Worm (Caenorhabditis elegans) whole organism, L4 larva: ENCODE results near the gene F59A7.2.

Experiments
- F49E8.2 ChIP-seq: sonication (generic microtip); optimal IDR thresholded peaks from 2 replicates; lab custom pipeline; 2016; ENCODE audit warnings: missing compliant biosample characterization, mild to moderate bottlenecking, missing genetic modification characterization, borderline replicate concordance
- Y105C5A.15 ChIP-seq: fragments of 200-800 bp; sonication (Bioruptor generic); IDR thresholded peaks from 2 replicates; pipeline ENCODE4 v1.3.6; 2022; ENCODE audit warnings: missing genetic modification characterization, missing compliant biosample characterization
- ceh-28 ChIP-seq: fragments of 150-350 bp; optimal IDR thresholded peaks from 2 replicates; lab custom pipeline; 2014; ENCODE audit warnings: missing biosample characterization, missing genetic modification reagents, missing genetic modification characterization
- ceh-82 ChIP-seq: sonication (generic microtip); optimal IDR thresholded peaks from 2 replicates; lab custom pipeline; 2017; ENCODE audit warnings: missing biosample characterization, missing genetic modification characterization
- fos-1 ChIP-seq: fragments of 150-350 bp; optimal IDR thresholded peaks from 2 replicates; lab custom pipeline; 2014; ENCODE audit warnings: missing biosample characterization, missing genetic modification characterization
- lin-15B ChIP-seq: fragments of 150-350 bp; sonication (generic microtip); optimal IDR thresholded peaks from 3 replicates; lab custom pipeline; 2014; ENCODE audit warnings: missing biosample characterization, missing genetic modification characterization
- lin-29 ChIP-seq: fragments of 200-800 bp; sonication (Bioruptor generic); IDR thresholded peaks from 2 replicates; pipeline ENCODE4 v1.3.6; 2022; ENCODE audit warnings: missing genetic modification reagents, missing genetic modification characterization, missing compliant biosample characterization
- lin-39 ChIP-seq: fragments of 150-350 bp; optimal IDR thresholded peaks from 2 replicates; lab custom pipeline; 2014; ENCODE audit warnings: missing biosample characterization, missing genetic modification reagents, missing genetic modification characterization
- mxl-2 ChIP-seq: fragments of 200-800 bp; sonication (Bioruptor generic); conservative IDR thresholded peaks from 2 replicates; pipeline ENCODE4 v1.3.6; 2022; ENCODE audit warnings: missing genetic modification reagents, missing genetic modification characterization, missing compliant biosample characterization
- nhr-28 ChIP-seq: fragments of 150-350 bp; optimal IDR thresholded peaks from 2 replicates; lab custom pipeline; 2014; ENCODE audit warnings: missing biosample characterization, missing genetic modification characterization
- pha-4 ChIP-seq, 2 experiments: fragments of 150-350 bp in 1 of 2; fragments of 200-800 bp in 1 of 2; sonication (Bioruptor generic) in 1 of 2; IDR thresholded peaks in 1 of 2; optimal IDR thresholded peaks in 1 of 2; 2 replicates each; pipeline versions ENCODE4 v1.3.6 to Lab custom; 2014 to 2022; ENCODE audit warnings: missing genetic modification characterization in 2 of 2, missing genetic modification reagents in 2 of 2, missing biosample characterization in 1 of 2, missing compliant biosample characterization in 1 of 2
- unc-130 ChIP-seq: sonication (generic microtip); optimal IDR thresholded peaks from 2 replicates; lab custom pipeline; 2016; ENCODE audit warnings: missing genetic modification reagents, missing genetic modification characterization, missing compliant biosample characterization
- unc-62 ChIP-seq, 3 experiments: fragments of 150-350 bp in 1 of 3; sonication (generic microtip); optimal IDR thresholded peaks in 2 of 3; peaks in 1 of 3; 1 replicate in 1 of 3; 2 replicates in 2 of 3; lab custom pipeline; 2014 to 2017; ENCODE audit warnings: missing biosample characterization in 3 of 3, missing genetic modification characterization in 3 of 3, missing genetic modification reagents in 3 of 3, missing genotype in 1 of 3

ce11 chrV:2004659-2005058 lies 11.7 kb downstream of the F59A7.2 start, which contains the start of gene cysl-4:
- no peak for TF ChIP-seq pha-4 (GFP tag; IDR thresholded peaks at IDR 0.05; lab: Robert Waterston, UW)
- TF ChIP-seq pha-4 (tag; optimal IDR thresholded peaks at IDR 0.05; lab: Kevin White, UChicago), result no peak
- TF ChIP-seq mxl-2 (GFP tag; lab: Robert Waterston, UW), result no peak
- peak in 1 of 2 experiments; percentile 16 for TF ChIP-seq unc-62 (GFP tag; optimal IDR thresholded peaks at IDR 0.05 in 1 of 2; lab: Kevin White, UChicago)
- TF ChIP-seq unc-62 (tag; optimal IDR thresholded peaks at IDR 0.05; lab: Kevin White, UChicago), result no peak
- no peak for TF ChIP-seq nhr-28 (tag; lab: Kevin White, UChicago)
- TF ChIP-seq ceh-28 (tag; lab: Kevin White, UChicago), result no peak
- TF ChIP-seq lin-15B (tag; lab: Kevin White, UChicago), result no peak
- TF ChIP-seq unc-130 (GFP tag; lab: Kevin White, UChicago), result no peak
- no peak for TF ChIP-seq Y105C5A.15
- no peak for TF ChIP-seq fos-1 (tag; lab: Kevin White, UChicago)
- TF ChIP-seq lin-39 (tag; lab: Kevin White, UChicago), result no peak
- no peak for TF ChIP-seq lin-29
- no peak for TF ChIP-seq F49E8.2 (tag; lab: Kevin White, UChicago)
- no peak for TF ChIP-seq ceh-82
